Worm (Caenorhabditis elegans) whole organism, L4/young adult: Measurements from ENCODE around the gene F02C9.1.

Source experiments
- W03F9.2 ChIP-seq: fragments of 150-350 bp; optimal IDR thresholded peaks from 2 replicates; lab custom pipeline; 2014; ENCODE audit warnings: missing biosample characterization, missing genetic modification characterization
- him-1 ChIP-seq: sonication (generic microtip); optimal IDR thresholded peaks from 2 replicates; lab custom pipeline; 2016; ENCODE audit warnings: missing genotype, missing genetic modification reagents, missing genetic modification characterization, missing compliant biosample characterization

DNA sequence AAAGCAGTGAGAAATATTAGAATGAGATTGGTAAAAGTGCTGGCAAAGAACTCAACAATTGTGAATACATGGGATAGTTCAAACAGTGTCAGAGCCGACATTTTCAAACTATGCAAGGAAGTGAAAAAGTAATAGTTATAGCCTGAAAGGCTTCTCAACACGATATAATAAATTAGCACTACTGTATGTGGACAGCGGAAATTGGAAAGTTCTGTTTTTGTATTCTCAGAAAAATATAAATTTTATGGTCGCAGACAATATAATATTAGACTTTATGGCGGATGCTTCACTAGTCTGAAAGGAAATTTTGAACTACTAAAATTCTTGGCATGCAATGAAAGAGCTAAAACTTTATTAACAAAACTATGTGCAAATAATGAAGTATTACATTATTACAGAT, 32.7 kb upstream of the F02C9.1 start, which contains the start of gene str-69:
- TF ChIP-seq W03F9.2 (tag; lab: Kevin White, UChicago) (no peak), him-1 (tag; lab: Kevin White, UChicago) (no peak)
